Fruit fly (Drosophila melanogaster): ENCODE data around the gene twin.

DNA sequence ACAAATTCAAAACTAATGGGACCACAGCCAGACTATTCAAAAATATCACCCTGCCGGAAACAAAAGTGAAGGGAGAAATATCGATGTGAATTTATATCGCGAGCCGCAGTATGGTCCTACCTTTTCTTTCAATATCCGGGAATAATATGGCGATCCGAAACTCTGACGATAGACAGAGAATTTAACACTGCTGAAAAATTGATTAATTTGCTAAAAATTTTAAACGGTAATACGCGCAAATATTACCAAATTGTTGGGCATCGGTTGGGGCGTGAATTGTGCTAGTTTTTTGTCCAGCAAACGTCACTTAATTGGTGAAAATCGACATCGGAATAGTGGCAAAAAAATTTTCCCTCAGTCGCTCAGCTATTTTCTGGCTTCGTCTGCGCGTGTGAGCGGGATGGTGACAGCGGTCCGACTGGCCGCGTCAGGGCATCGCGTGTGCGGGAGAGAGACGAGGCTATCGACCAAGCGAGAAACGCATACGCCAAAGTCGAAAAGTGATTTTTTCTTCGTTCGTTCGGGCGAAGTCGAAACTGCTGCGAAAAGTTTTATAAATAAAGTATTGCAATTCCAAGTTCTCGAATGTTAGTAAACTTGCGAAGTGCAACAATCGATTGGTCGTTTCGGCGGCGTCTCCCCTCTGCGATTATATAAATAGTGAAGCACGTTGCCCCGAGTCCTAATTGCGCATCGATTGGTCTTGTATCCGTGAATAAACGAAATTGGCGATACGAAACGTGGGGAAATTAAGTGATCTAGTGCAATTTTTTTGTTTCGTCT, 8.8 kb upstream of the twin start, which contains the start of gene mask:
- TF ChIP-seq CG16779 (GFP tag; IDR thresholded peaks at IDR 0.05), result no peak
- TF ChIP-seq z (GFP tag; IDR thresholded peaks at IDR 0.05), result no peak
- peak; percentile 47 for TF ChIP-seq CG4820 (GFP tag; optimal IDR thresholded peaks at IDR 0.05)
- TF ChIP-seq inv (GFP tag; IDR thresholded peaks at IDR 0.05; ENCODE audit: partially characterized antibody), result no peak
- TF ChIP-seq CG12219 (GFP tag; optimal IDR thresholded peaks at IDR 0.05), result peak; percentile 72
- TF ChIP-seq Chrac-16 (GFP tag; optimal IDR thresholded peaks at IDR 0.05), result peak; percentile 27
- TF ChIP-seq CG14667 (GFP tag; IDR thresholded peaks at IDR 0.05), result peak; percentile 67
- peak; percentile 70; the same call in 1 of the 2 replicates for TF ChIP-seq H2.0 (GFP tag; IDR thresholded peaks at IDR 0.05)
- peak; percentile 65 to 83 for TF ChIP-seq Pdp1 (GFP tag; optimal IDR thresholded peaks at IDR 0.05)
